Fruit fly (Drosophila melanogaster) S2 (cell line): ENCODE measurements around the gene Nle.

Source experiments
- CG8478 ChIP-seq: fragments of >200 bp; optimal IDR thresholded peaks from 2 replicates; lab custom pipeline; 2018
- CTCF ChIP-seq, 2 experiments: fragments of >200 bp; optimal IDR thresholded peaks; 2 replicates each; lab custom pipeline; 2018

DNA sequence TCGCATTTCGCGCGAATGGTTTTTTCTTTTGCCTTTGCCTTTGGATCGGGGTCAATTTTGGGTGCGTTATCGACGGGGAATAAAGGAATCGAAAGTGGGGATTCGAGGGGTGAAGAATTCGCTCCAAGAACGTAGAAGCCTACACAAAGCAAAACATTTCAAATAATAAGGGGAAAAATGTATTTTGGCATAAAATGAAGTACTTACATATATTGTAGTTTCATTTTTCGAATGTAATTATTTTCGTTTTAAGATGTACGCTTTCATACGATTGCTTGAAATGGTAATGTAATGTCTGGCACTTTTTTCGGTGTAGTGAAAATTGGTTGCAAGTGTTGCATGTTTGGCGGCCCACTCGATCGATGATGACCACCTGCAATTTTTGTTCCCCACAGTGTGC lies 47.1 kb upstream of the Nle start:
- no peak for TF ChIP-seq CG8478 (lab: Kevin White, UChicago)
- TF ChIP-seq CTCF (optimal IDR thresholded peaks at IDR 0.05; lab: Kevin White, UChicago): no peak
